Worm (Caenorhabditis elegans) whole organism, early embryonic: ENCODE data around the gene T02C5.1.
A peak's percentile ranks its signal among the peaks of the same experiment; 100 is the strongest.

ENCODE experiments used
- B0310.2 ChIP-seq: sonication (generic microtip); optimal IDR thresholded peaks from 2 replicates; lab custom pipeline; 2016; ENCODE audit warnings: mild to moderate bottlenecking, missing genetic modification characterization, missing compliant biosample characterization
- F13C5.2 ChIP-seq: sonication (generic microtip); optimal IDR thresholded peaks from 2 replicates; lab custom pipeline; 2017; ENCODE audit warnings: mild to moderate bottlenecking, missing genetic modification characterization, inconsistent platforms, missing compliant biosample characterization
- aly-1 ChIP-seq: sonication (generic microtip); optimal IDR thresholded peaks from 2 replicates; lab custom pipeline; 2016; ENCODE audit warnings: missing genetic modification characterization, missing compliant biosample characterization
- ama-1 ChIP-seq: fragments of 150-350 bp; optimal IDR thresholded peaks from 2 replicates; lab custom pipeline; 2014
- ceh-13 ChIP-seq: fragments of 200-800 bp; sonication (Bioruptor generic); optimal IDR thresholded peaks from 2 replicates; lab custom pipeline; 2018; ENCODE audit warnings: mild to moderate bottlenecking, missing genetic modification characterization, missing compliant biosample characterization
- ceh-36 ChIP-seq: sonication (generic microtip); optimal IDR thresholded peaks from 2 replicates; lab custom pipeline; 2016; ENCODE audit warnings: missing genetic modification characterization, inconsistent platforms, missing compliant biosample characterization
- ets-7 ChIP-seq: sonication (generic microtip); optimal IDR thresholded peaks from 2 replicates; lab custom pipeline; 2016; ENCODE audit warnings: missing genotype, missing genetic modification characterization, missing compliant biosample characterization
- flt-1 ChIP-seq: fragments of 200-800 bp; sonication (Bioruptor generic); IDR thresholded peaks from 2 replicates; pipeline ENCODE4 v1.3.6; 2022; ENCODE audit warnings: missing genetic modification characterization, missing compliant biosample characterization
- hmbx-1 ChIP-seq: sonication (generic microtip); optimal IDR thresholded peaks from 2 replicates; lab custom pipeline; 2016; ENCODE audit warnings: mild to moderate bottlenecking, missing genetic modification characterization, missing compliant biosample characterization
- hmg-4 ChIP-seq: fragments of 200-800 bp; sonication (Bioruptor generic); optimal IDR thresholded peaks from 2 replicates; lab custom pipeline; 2018; ENCODE audit warnings: mild to moderate bottlenecking, missing genetic modification characterization, missing compliant biosample characterization
- hnd-1 ChIP-seq: sonication (generic microtip); optimal IDR thresholded peaks from 2 replicates; lab custom pipeline; 2016; ENCODE audit warnings: missing genetic modification characterization, missing compliant biosample characterization
- pes-1 ChIP-seq: fragments of 200-800 bp; sonication (Bioruptor generic); IDR thresholded peaks from 2 replicates; pipeline ENCODE4 v1.3.6; 2022; ENCODE audit warnings: missing genetic modification reagents, missing genetic modification characterization, missing compliant biosample characterization
- scrt-1 ChIP-seq: fragments of 200-800 bp; sonication (Bioruptor generic); IDR thresholded peaks from 2 replicates; pipeline ENCODE4 v1.3.6; 2022; ENCODE audit warnings: missing genetic modification characterization, missing compliant biosample characterization
- sea-1 ChIP-seq: fragments of 200-800 bp; sonication (Bioruptor generic); conservative IDR thresholded peaks from 2 replicates; pipeline ENCODE4 v1.3.6; 2022; ENCODE audit warnings: missing genetic modification characterization, missing compliant biosample characterization
- tbx-11 ChIP-seq: fragments of 200-800 bp; sonication (Bioruptor generic); IDR thresholded peaks from 2 replicates; pipeline ENCODE4 v1.3.6; 2022; ENCODE audit warnings: missing genetic modification characterization, missing compliant biosample characterization
- tbx-37 ChIP-seq: fragments of 200-800 bp; sonication (Bioruptor generic); conservative IDR thresholded peaks from 2 replicates; pipeline ENCODE4 v1.3.6; 2022; ENCODE audit warnings: missing genetic modification reagents, missing genetic modification characterization, missing compliant biosample characterization
- tra-4 ChIP-seq: sonication (generic microtip); optimal IDR thresholded peaks from 2 replicates; lab custom pipeline; 2017; ENCODE audit warnings: missing genetic modification characterization, missing compliant biosample characterization

T02C5.1 gene

ce11 chrX:2712984-2713383, 18.3 kb downstream of the T02C5.1 start:
- TF ChIP-seq hmbx-1 (tag; lab: Kevin White, UChicago) (no peak), hmg-4 (GFP tag; lab: Kevin White, UChicago) (no peak), ceh-36 (tag; lab: Kevin White, UChicago) (no peak), tbx-11 (GFP tag; lab: Robert Waterston, UW) (no peak), scrt-1 (GFP tag; lab: Robert Waterston, UW) (no peak)

ce11 chrX:2727681-2728080, 33.0 kb downstream of the T02C5.1 start:
- TF ChIP-seq pes-1 (GFP tag; lab: Robert Waterston, UW): no peak
- TF ChIP-seq ceh-13 (GFP tag; lab: Kevin White, UChicago): no peak
- no peak for TF ChIP-seq hmg-4 (GFP tag; lab: Kevin White, UChicago)
- TF ChIP-seq F13C5.2: no peak
- TF ChIP-seq ama-1 (lab: Kevin White, UChicago): no peak
- no peak for TF ChIP-seq hnd-1 (tag; lab: Kevin White, UChicago)
- TF ChIP-seq hmbx-1 (tag; lab: Kevin White, UChicago): no peak
- TF ChIP-seq scrt-1 (GFP tag; lab: Robert Waterston, UW): no peak
- TF ChIP-seq aly-1 (tag; lab: Kevin White, UChicago): no peak
- TF ChIP-seq tbx-11 (GFP tag; lab: Robert Waterston, UW): no peak
- no peak for TF ChIP-seq tra-4 (tag; lab: Kevin White, UChicago)
- no peak for TF ChIP-seq B0310.2 (tag; lab: Kevin White, UChicago)
- no peak for TF ChIP-seq sea-1
- no peak for TF ChIP-seq flt-1 (GFP tag; lab: Robert Waterston, UW)
- TF ChIP-seq ceh-36 (tag; lab: Kevin White, UChicago): no peak
- TF ChIP-seq tbx-37 (GFP tag; lab: Robert Waterston, UW): no peak
- no peak for TF ChIP-seq ets-7 (tag; lab: Kevin White, UChicago)

DNA sequence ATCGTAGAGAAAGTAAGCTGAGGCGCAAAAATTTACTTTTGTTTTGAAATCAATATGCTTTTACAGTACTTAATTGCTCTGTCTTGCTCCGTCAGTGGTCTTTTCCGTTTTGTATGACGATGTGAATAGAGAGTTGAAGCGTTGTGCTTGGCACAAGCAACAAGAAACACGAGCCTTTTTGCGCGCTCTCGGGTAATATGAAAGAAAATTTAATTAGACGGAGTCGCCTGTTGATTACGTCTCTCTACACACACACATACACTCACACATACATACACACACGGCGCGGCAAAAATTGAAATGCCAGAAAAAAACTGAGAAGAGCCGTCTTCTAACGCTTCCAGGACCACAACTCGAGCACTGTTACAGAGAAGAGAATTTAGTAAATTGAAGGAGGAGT, 35.1 kb downstream of the T02C5.1 start:
- TF ChIP-seq pes-1 (GFP tag; lab: Robert Waterston, UW): no peak
- no peak for TF ChIP-seq ceh-36 (tag; lab: Kevin White, UChicago)
- TF ChIP-seq B0310.2 (tag; lab: Kevin White, UChicago): no peak

DNA sequence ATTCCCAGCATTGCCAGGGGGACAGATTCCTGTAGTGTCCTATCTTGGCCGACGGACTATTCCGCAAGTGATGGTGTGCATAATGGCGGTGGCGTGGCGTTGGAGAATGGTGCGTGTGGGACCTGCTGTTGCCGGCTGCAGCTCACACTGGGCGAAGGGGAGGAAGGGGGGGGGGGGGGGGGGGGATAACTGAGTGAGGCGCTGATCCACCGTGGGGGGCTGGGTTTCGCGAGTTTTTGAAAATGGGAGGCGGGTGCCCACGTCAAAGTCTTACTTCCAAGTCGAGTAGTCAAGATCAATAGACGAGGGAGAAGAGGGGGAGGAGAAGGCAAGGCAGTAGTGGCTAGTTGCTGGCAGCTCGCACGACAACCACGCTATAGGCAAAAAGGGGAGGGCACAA, 36.7 kb downstream of the T02C5.1 start:
- TF ChIP-seq ama-1 (lab: Kevin White, UChicago) (no peak), hmg-4 (GFP tag; lab: Kevin White, UChicago) (peak; percentile 61)
